Fruit fly (Drosophila melanogaster): Measurements from ENCODE around the gene c11.1.

Gene c11.1

dm6 chrX:9272830-9273507, 9.9 kb downstream of the c11.1 start, which contains the start of the genes Cfp1 and Aladin:
Gene Cfp1, minus strand, starts transcription at chrX:9272960.
Gene Aladin, plus strand, starts transcription at chrX:9273413.
- TF ChIP-seq Abd-B (GFP tag; optimal IDR thresholded peaks at IDR 0.05) (no peak), br (GFP tag; optimal IDR thresholded peaks at IDR 0.05) (no peak), GATAd (GFP tag; optimal IDR thresholded peaks at IDR 0.05) (no peak), sage (GFP tag; optimal IDR thresholded peaks at IDR 0.05) (no peak), usp (GFP tag; optimal IDR thresholded peaks at IDR 0.05) (no peak), ey (GFP tag; optimal IDR thresholded peaks at IDR 0.05) (no peak), foxo (GFP tag; optimal IDR thresholded peaks at IDR 0.05) (no peak), CG32264 (GFP tag; optimal IDR thresholded peaks at IDR 0.05) (no peak), dl (GFP tag; optimal IDR thresholded peaks at IDR 0.05; ENCODE audit: insufficient read depth in 1 of 2, partially characterized antibody in 2 of 2) (no peak), jim (GFP tag; optimal IDR thresholded peaks at IDR 0.05) (no peak), N (GFP tag; optimal IDR thresholded peaks at IDR 0.05) (no peak), tai (GFP tag; optimal IDR thresholded peaks at IDR 0.05) (no peak), Dfd (GFP tag; optimal IDR thresholded peaks at IDR 0.05) (no peak), dmrt93B (GFP tag; optimal IDR thresholded peaks at IDR 0.05) (no peak), lola (GFP tag; optimal IDR thresholded peaks at IDR 0.05) (no peak)

DNA sequence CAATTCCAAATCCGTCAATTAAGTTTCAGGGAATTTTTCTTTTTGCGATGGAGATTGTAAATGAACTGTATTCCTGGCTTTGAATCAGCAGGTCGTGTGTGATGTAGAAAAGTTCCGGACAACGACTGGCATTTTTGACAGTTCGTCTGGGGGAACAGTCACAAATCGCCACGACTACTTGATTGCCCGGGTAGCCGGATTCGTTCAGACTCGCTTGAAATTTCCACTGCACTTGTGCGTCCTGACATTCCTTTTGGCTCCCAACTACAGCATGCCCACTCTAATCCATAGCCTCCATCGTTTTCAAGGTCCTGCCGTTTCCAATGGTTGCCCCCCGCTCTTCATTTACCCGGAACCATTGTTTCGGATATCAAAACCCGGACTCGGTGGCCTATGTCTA, 13.1 kb downstream of the c11.1 start, which contains the start of gene CG17440:
TSS of gene CG17440 (minus strand) at position 101 of the 400 bp plus-strand sequence.
- TF ChIP-seq brk (GFP tag; optimal IDR thresholded peaks at IDR 0.05): no peak

- TF ChIP-seq br (GFP tag; optimal IDR thresholded peaks at IDR 0.05) (no peak), foxo (GFP tag; optimal IDR thresholded peaks at IDR 0.05) (no peak), brk (GFP tag; optimal IDR thresholded peaks at IDR 0.05) (no peak)
Observed at dm6 chrX:9267598-9267997, 15.3 kb downstream of the c11.1 start, which contains the start of gene Erk7. Gene Erk7, minus strand, starts transcription at chrX:9267698.

- TF ChIP-seq rgr (GFP tag; optimal IDR thresholded peaks at IDR 0.05) (no peak), HLH106 (tag; optimal IDR thresholded peaks at IDR 0.05) (no peak)
Observed at dm6 chrX:9266082-9266481, 16.8 kb downstream of the c11.1 start.

dm6 chrX:9255964-9256520, 26.9 kb downstream of the c11.1 start, which contains the start of gene ric8a:
Gene ric8a, plus strand, starts transcription at chrX:9256168.
- no peak for TF ChIP-seq CG32264 (GFP tag; optimal IDR thresholded peaks at IDR 0.05)
- no peak for TF ChIP-seq Dif (GFP tag; optimal IDR thresholded peaks at IDR 0.05; ENCODE audit: partially characterized antibody)
- TF ChIP-seq sage (GFP tag; optimal IDR thresholded peaks at IDR 0.05): no peak
- TF ChIP-seq dmrt93B (GFP tag; optimal IDR thresholded peaks at IDR 0.05): no peak
- no peak for TF ChIP-seq dsf (GFP tag; optimal IDR thresholded peaks at IDR 0.05; ENCODE audit: borderline replicate concordance)
- TF ChIP-seq Rel (GFP tag; optimal IDR thresholded peaks at IDR 0.05): no peak
- TF ChIP-seq Rel (tag; optimal IDR thresholded peaks at IDR 0.05): no peak
- TF ChIP-seq h (GFP tag; optimal IDR thresholded peaks at IDR 0.05): peak; percentile 8
- no peak for TF ChIP-seq Myc (optimal IDR thresholded peaks at IDR 0.05)
- TF ChIP-seq Vsx2 (GFP tag; optimal IDR thresholded peaks at IDR 0.05; ENCODE audit: partially characterized antibody): no peak
- TF ChIP-seq CG9705 (GFP tag; optimal IDR thresholded peaks at IDR 0.05): no peak
- TF ChIP-seq jim (GFP tag; optimal IDR thresholded peaks at IDR 0.05): no peak
- TF ChIP-seq Hr78 (GFP tag; optimal IDR thresholded peaks at IDR 0.05): no peak
- no peak for TF ChIP-seq OdsH (GFP tag; optimal IDR thresholded peaks at IDR 0.05)
- no peak for TF ChIP-seq foxo (GFP tag; optimal IDR thresholded peaks at IDR 0.05)
- TF ChIP-seq Sp1 (GFP tag; optimal IDR thresholded peaks at IDR 0.05): no peak
- peak; percentile 7 for TF ChIP-seq woc (GFP tag; optimal IDR thresholded peaks at IDR 0.05)
- no peak for TF ChIP-seq br (GFP tag; optimal IDR thresholded peaks at IDR 0.05)
- TF ChIP-seq rgr (GFP tag; optimal IDR thresholded peaks at IDR 0.05): peak; percentile 27
- no peak for TF ChIP-seq usp (GFP tag; optimal IDR thresholded peaks at IDR 0.05)
- no peak for TF ChIP-seq sv (GFP tag; optimal IDR thresholded peaks at IDR 0.05)
- TF ChIP-seq Hr83 (GFP tag; optimal IDR thresholded peaks at IDR 0.05; ENCODE audit: poor library complexity, severe bottlenecking): peak; percentile 15
- no peak for TF ChIP-seq Hnf4 (GFP tag; optimal IDR thresholded peaks at IDR 0.05)
- no peak for TF ChIP-seq tai (GFP tag; optimal IDR thresholded peaks at IDR 0.05)
- TF ChIP-seq dl (GFP tag; optimal IDR thresholded peaks at IDR 0.05; ENCODE audit: insufficient read depth in 1 of 2, partially characterized antibody in 2 of 2): no peak
- TF ChIP-seq brk (GFP tag; optimal IDR thresholded peaks at IDR 0.05): no peak
- TF ChIP-seq ey (GFP tag; optimal IDR thresholded peaks at IDR 0.05): no peak
- no peak for TF ChIP-seq CrebA (GFP tag; optimal IDR thresholded peaks at IDR 0.05; ENCODE audit: borderline replicate concordance)
- no peak for TF ChIP-seq GATAd (GFP tag; optimal IDR thresholded peaks at IDR 0.05)
- no peak for TF ChIP-seq Jra (GFP tag; optimal IDR thresholded peaks at IDR 0.05)
- peak; percentile 30 for TF ChIP-seq HLH106 (tag; optimal IDR thresholded peaks at IDR 0.05)
